Worm (Caenorhabditis elegans): ENCODE results near the gene F18A12.2.
A peak's percentile ranks its signal among the peaks of the same experiment; 100 is the strongest.

Gene F18A12.2

DNA sequence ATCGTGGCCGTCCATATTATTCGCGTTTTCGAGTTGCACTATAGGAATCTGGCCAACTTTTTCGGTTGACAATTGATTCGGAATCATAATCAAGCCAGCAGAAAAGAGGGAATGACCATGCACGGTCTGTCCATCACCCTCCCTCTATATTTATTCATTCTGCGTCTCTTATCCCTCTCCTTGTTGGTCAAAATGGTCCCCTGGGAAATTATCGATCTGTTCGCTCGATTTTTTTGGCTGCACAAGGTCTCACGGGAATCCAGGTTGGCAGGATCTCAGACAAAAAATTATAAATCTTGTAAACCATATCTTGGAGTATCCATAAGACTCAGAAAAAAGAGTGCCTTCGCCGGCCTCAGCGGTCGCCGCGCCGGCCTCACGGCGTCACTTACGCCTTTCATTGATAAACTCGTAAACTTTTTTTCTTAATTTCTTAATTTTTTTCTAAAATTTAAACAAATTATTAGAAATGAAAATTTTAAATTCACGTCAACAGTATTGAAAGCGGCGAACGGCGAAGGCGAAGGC is at the start of gene F18A12.2, which contains the start of gene F18A12.7:
F18A12.2 (plus strand) TSS at position 478 of the 528 bp plus-strand sequence.
F18A12.7 (minus strand) TSS at position 101 of the 528 bp plus-strand sequence.
- TF ChIP-seq npax-4 (tag; optimal IDR thresholded peaks at IDR 0.05) (no peak), ceh-34 (tag; optimal IDR thresholded peaks at IDR 0.05) (no peak), eyg-1 (tag; optimal IDR thresholded peaks at IDR 0.05) (no peak), unc-55 (GFP tag; optimal IDR thresholded peaks at IDR 0.05) (no peak), sox-4 (tag; optimal IDR thresholded peaks at IDR 0.05) (no peak), K02D7.2 (tag; optimal IDR thresholded peaks at IDR 0.05) (no peak), ceh-6 (GFP tag; optimal IDR thresholded peaks at IDR 0.05) (no peak), pat-9 (tag; optimal IDR thresholded peaks at IDR 0.05) (no peak), lin-11 (tag; optimal IDR thresholded peaks at IDR 0.05) (no peak), hlh-6 (tag; optimal IDR thresholded peaks at IDR 0.05) (no peak), K09A11.1 (tag; optimal IDR thresholded peaks at IDR 0.05; ENCODE audit: insufficient read depth) (no peak), dve-1 (tag; optimal IDR thresholded peaks at IDR 0.05) (no peak), mec-3 (tag; optimal IDR thresholded peaks at IDR 0.05; ENCODE audit: borderline replicate concordance) (no peak), ama-1 (optimal IDR thresholded peaks at IDR 0.05) (no peak), ceh-18 (tag; optimal IDR thresholded peaks at IDR 0.05) (no peak), fkh-10 (GFP tag; optimal IDR thresholded peaks at IDR 0.05) (no peak), ceh-30 (tag; optimal IDR thresholded peaks at IDR 0.05) (no peak)

DNA sequence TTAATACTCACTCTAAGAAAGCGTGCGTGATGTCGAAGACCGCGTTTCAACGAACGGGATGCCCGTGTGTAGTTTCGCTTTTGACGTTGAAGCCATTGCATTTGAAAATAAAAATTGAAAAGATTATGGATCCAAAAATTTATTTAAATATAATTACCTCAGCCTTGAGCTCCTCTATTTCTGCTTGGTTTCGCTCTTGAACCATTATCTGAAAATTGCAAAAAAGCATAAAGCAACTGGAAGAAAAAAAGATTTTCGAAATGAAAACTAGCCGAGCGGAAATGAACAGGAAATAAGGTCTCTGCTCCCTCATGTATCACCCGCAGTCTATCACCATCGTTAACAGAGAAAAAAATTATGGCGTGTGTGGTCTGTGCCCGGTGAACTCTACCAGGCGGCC is 47.6 kb upstream of the F18A12.2 start, which contains the start of gene Y49F6C.6:
Y49F6C.6 (minus strand) TSS at position 101 of the 400 bp plus-strand sequence.
- TF ChIP-seq sox-4 (tag; optimal IDR thresholded peaks at IDR 0.05), result no peak
- TF ChIP-seq ceh-19 (GFP tag; optimal IDR thresholded peaks at IDR 0.05), result no peak
- no peak for TF ChIP-seq ets-4 (tag; optimal IDR thresholded peaks at IDR 0.05)

DNA sequence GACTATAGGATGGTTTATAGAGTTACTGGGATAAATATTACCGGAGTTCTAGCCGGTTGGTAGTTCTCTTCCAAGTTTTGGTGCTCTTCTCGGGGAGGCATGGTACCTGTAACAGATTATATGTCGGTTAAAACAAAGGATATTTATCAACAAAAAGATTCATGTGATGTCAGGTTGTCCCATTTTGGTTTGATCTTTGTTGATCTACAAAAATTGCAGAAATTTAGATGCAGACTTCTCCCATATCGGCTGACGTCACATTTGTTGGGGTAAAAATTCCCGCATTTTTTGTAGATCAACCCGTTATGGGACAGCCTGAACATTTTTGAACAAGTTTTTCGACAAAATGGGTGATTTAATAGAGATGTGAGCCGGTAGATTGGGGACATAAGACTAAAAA is 46.6 kb upstream of the F18A12.2 start, which contains the start of gene Y49F6C.7:
Y49F6C.7 (minus strand) TSS at position 101 of the 400 bp plus-strand sequence.
- TF ChIP-seq ama-1 (optimal IDR thresholded peaks at IDR 0.05) (no peak), dve-1 (tag; optimal IDR thresholded peaks at IDR 0.05) (no peak), pha-2 (tag; optimal IDR thresholded peaks at IDR 0.05) (no peak), C38D4.7 (GFP tag; optimal IDR thresholded peaks at IDR 0.05) (no peak), ztf-16 (tag; optimal IDR thresholded peaks at IDR 0.05) (no peak), hlh-6 (tag; optimal IDR thresholded peaks at IDR 0.05) (no peak), ahr-1 (tag; optimal IDR thresholded peaks at IDR 0.05) (no peak), ceh-24 (tag; optimal IDR thresholded peaks at IDR 0.05) (no peak), unc-55 (GFP tag; optimal IDR thresholded peaks at IDR 0.05) (no peak), ceh-14 (tag; optimal IDR thresholded peaks at IDR 0.05) (no peak), zip-5 (tag; optimal IDR thresholded peaks at IDR 0.05) (no peak), tbx-2 (tag; optimal IDR thresholded peaks at IDR 0.05) (no peak), elt-2 (tag; optimal IDR thresholded peaks at IDR 0.05) (no peak), dmd-4 (tag; optimal IDR thresholded peaks at IDR 0.05; ENCODE audit: borderline replicate concordance) (no peak), unc-3 (GFP tag; conservative IDR thresholded peaks at IDR 0.05) (no peak), unc-3 (tag; optimal IDR thresholded peaks at IDR 0.05) (no peak), Y22D7AL.16 (tag; optimal IDR thresholded peaks at IDR 0.05) (no peak), eyg-1 (tag; optimal IDR thresholded peaks at IDR 0.05) (no peak), hlh-13 (GFP tag; optimal IDR thresholded peaks at IDR 0.05) (no peak), fax-1 (tag; optimal IDR thresholded peaks at IDR 0.05) (no peak), T23F11.4 (GFP tag; optimal IDR thresholded peaks at IDR 0.05) (no peak)

DNA sequence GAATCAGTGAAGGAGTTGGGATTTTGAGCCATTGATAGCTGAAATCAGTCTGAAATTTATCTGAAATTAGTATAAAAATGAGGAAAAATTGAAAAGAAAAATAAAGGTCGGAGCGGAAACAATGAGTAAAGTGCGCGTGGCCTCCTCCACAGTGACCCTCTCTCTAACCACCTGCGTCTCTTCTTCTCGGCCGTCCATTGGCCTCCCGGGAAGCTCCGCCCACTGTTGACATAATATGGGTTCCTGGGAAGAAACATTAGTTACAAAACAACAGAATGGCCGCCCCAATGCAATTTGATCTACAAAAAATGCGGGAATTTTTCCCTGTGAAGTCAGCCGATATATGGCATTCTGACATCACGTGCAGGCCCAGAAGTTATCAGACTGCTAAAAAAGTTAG is 44.6 kb upstream of the F18A12.2 start, which contains the start of gene Y49F6C.8:
Y49F6C.8 (minus strand) TSS at position 51 of the 400 bp plus-strand sequence.
- TF ChIP-seq odd-2 (tag; optimal IDR thresholded peaks at IDR 0.05) (no peak), syd-9 (tag; optimal IDR thresholded peaks at IDR 0.05) (no peak), nfya-1 (tag; optimal IDR thresholded peaks at IDR 0.05) (peak; percentile 96)
